Worm (Caenorhabditis elegans) whole organism, young adult: ENCODE results near the gene F46H5.3.

Source experiments
- B0035.1 ChIP-seq: sonication (generic microtip); optimal IDR thresholded peaks from 2 replicates; lab custom pipeline; 2016; ENCODE audit warnings: missing genetic modification characterization, mild to moderate bottlenecking, missing compliant biosample characterization, missing genotype, missing genetic modification reagents
- F22D6.2 ChIP-seq: sonication (generic microtip); optimal IDR thresholded peaks from 2 replicates; lab custom pipeline; 2016; ENCODE audit warnings: mild to moderate bottlenecking, missing genetic modification characterization, missing compliant biosample characterization
- F23B12.7 ChIP-seq: sonication (generic microtip); optimal IDR thresholded peaks from 2 replicates; lab custom pipeline; 2017; ENCODE audit warnings: missing genetic modification characterization, mild to moderate bottlenecking, missing compliant biosample characterization, antibody characterized with exemption, moderate library complexity; ENCODE audit not compliant: insufficient read depth
- F33H1.4 ChIP-seq: fragments of 200-800 bp; sonication (Bioruptor generic); IDR thresholded peaks from 2 replicates; pipeline ENCODE4 v1.3.6; 2022; ENCODE audit warnings: missing genetic modification reagents, missing genetic modification characterization, missing compliant biosample characterization
- F37B4.10 ChIP-seq: fragments of 200-800 bp; sonication (Bioruptor generic); IDR thresholded peaks from 2 replicates; pipeline ENCODE4 v1.3.6; 2022; ENCODE audit warnings: missing genetic modification characterization, missing compliant biosample characterization
- F52B5.7 ChIP-seq: sonication (generic microtip); optimal IDR thresholded peaks from 2 replicates; lab custom pipeline; 2016; ENCODE audit warnings: mild to moderate bottlenecking, missing genetic modification characterization, missing compliant biosample characterization
- K11D2.4 ChIP-seq: fragments of 200-800 bp; sonication (Bioruptor generic); IDR thresholded peaks from 2 replicates; pipeline ENCODE4 v1.3.6; 2022; ENCODE audit warnings: missing genetic modification reagents, missing genetic modification characterization, missing compliant biosample characterization
- Y53G8AR.9 ChIP-seq: fragments of 200-800 bp; sonication (Bioruptor generic); conservative IDR thresholded peaks from 2 replicates; pipeline ENCODE4 v1.3.6; 2022; ENCODE audit warnings: missing genetic modification reagents, missing genetic modification characterization, missing compliant biosample characterization
- Y67H2A.10 ChIP-seq: fragments of 200-800 bp; sonication (Bioruptor generic); conservative IDR thresholded peaks from 2 replicates; pipeline ENCODE4 v1.3.6; 2022; ENCODE audit warnings: missing genetic modification reagents, missing genetic modification characterization, missing compliant biosample characterization
- Y79H2A.3 ChIP-seq: fragments of 200-800 bp; sonication (Bioruptor generic); conservative IDR thresholded peaks from 2 replicates; pipeline ENCODE4 v1.3.6; 2022; ENCODE audit warnings: missing genetic modification reagents, missing genetic modification characterization, missing compliant biosample characterization
- Y95B8A.8 ChIP-seq: fragments of 200-800 bp; sonication (Bioruptor generic); IDR thresholded peaks from 2 replicates; pipeline ENCODE4 v1.3.6; 2022; ENCODE audit warnings: missing genetic modification reagents, missing genetic modification characterization, missing compliant biosample characterization
- ZK185.1 ChIP-seq: sonication (generic microtip); optimal IDR thresholded peaks from 2 replicates; lab custom pipeline; 2016; ENCODE audit warnings: mild to moderate bottlenecking, missing genetic modification characterization, missing compliant biosample characterization; ENCODE audit not compliant: poor library complexity, severe bottlenecking
- aptf-2 ChIP-seq: fragments of 200-800 bp; sonication (Bioruptor generic); conservative IDR thresholded peaks from 2 replicates; pipeline ENCODE4 v1.3.6; 2022; ENCODE audit warnings: missing genetic modification reagents, missing genetic modification characterization, missing compliant biosample characterization
- aptf-3 ChIP-seq: fragments of 200-800 bp; sonication (Bioruptor generic); IDR thresholded peaks from 2 replicates; pipeline ENCODE4 v1.3.6; 2022; ENCODE audit warnings: missing genetic modification characterization, missing compliant biosample characterization
- attf-5 ChIP-seq: fragments of 200-800 bp; sonication (Bioruptor generic); optimal IDR thresholded peaks from 2 replicates; lab custom pipeline; 2018; ENCODE audit warnings: mild to moderate bottlenecking, missing genetic modification characterization, missing compliant biosample characterization
- attf-6 ChIP-seq: fragments of 200-800 bp; sonication (Bioruptor generic); IDR thresholded peaks from 2 replicates; pipeline ENCODE4 v1.3.6; 2022; ENCODE audit warnings: missing genetic modification reagents, missing genetic modification characterization, missing compliant biosample characterization
- bed-2 ChIP-seq: fragments of 200-800 bp; sonication (Bioruptor generic); IDR thresholded peaks from 2 replicates; pipeline ENCODE4 v1.3.6; 2022; ENCODE audit warnings: missing genetic modification reagents, missing genetic modification characterization, missing compliant biosample characterization
- ccch-3 ChIP-seq: fragments of 200-800 bp; sonication (Bioruptor generic); optimal IDR thresholded peaks from 2 replicates; lab custom pipeline; 2018; ENCODE audit warnings: mild to moderate bottlenecking, missing genetic modification characterization, missing compliant biosample characterization
- ceh-58 ChIP-seq: fragments of 200-800 bp; sonication (Bioruptor generic); IDR thresholded peaks from 2 replicates; pipeline ENCODE4 v1.3.6; 2022; ENCODE audit warnings: missing genetic modification characterization, missing compliant biosample characterization
- dpff-1 ChIP-seq: sonication (generic microtip); optimal IDR thresholded peaks from 2 replicates; lab custom pipeline; 2017; ENCODE audit warnings: mild to moderate bottlenecking, missing genetic modification characterization, missing compliant biosample characterization
- egrh-3 ChIP-seq: fragments of 200-800 bp; sonication (Bioruptor generic); IDR thresholded peaks from 2 replicates; pipeline ENCODE4 v1.3.6; 2022; ENCODE audit warnings: missing genetic modification reagents, missing genetic modification characterization, missing compliant biosample characterization
- ets-4 ChIP-seq: fragments of 200-800 bp; sonication (Bioruptor generic); optimal IDR thresholded peaks from 2 replicates; lab custom pipeline; 2018; ENCODE audit warnings: mild to moderate bottlenecking, missing genetic modification characterization, missing compliant biosample characterization
- let-526 ChIP-seq: fragments of 200-800 bp; sonication (Bioruptor generic); IDR thresholded peaks from 2 replicates; pipeline ENCODE4 v1.3.6; 2022; ENCODE audit warnings: missing genetic modification reagents, missing genetic modification characterization, missing compliant biosample characterization
- let-607 ChIP-seq, 2 experiments: fragments of 200-800 bp in 1 of 2; sonication (Bioruptor generic) in 1 of 2; sonication (generic microtip) in 1 of 2; optimal IDR thresholded peaks; 2 replicates each; lab custom pipeline; 2016 to 2018; ENCODE audit warnings: mild to moderate bottlenecking in 2 of 2, missing compliant biosample characterization in 2 of 2, missing genetic modification characterization in 2 of 2, moderate library complexity in 2 of 2, missing genotype in 1 of 2
- lin-26 ChIP-seq: fragments of 200-800 bp; sonication (Bioruptor generic); IDR thresholded peaks from 2 replicates; pipeline ENCODE4 v1.3.6; 2022; ENCODE audit warnings: missing genetic modification reagents, missing genetic modification characterization, missing compliant biosample characterization
- lin-35 ChIP-seq, 3 experiments: fragments of 150-350 bp in 2 of 3; sonication (generic microtip) in 1 of 3; optimal IDR thresholded peaks; 2 replicates each; lab custom pipeline; 2014 to 2018; ENCODE audit warnings: missing biosample characterization in 3 of 3, missing genetic modification characterization in 3 of 3, missing genetic modification reagents in 3 of 3
- lir-1 ChIP-seq: fragments of 200-800 bp; sonication (Bioruptor generic); conservative IDR thresholded peaks from 2 replicates; pipeline ENCODE4 v1.3.6; 2022; ENCODE audit warnings: missing genetic modification reagents, missing genetic modification characterization, missing compliant biosample characterization
- madf-3 ChIP-seq: fragments of 200-800 bp; sonication (Bioruptor generic); IDR thresholded peaks from 2 replicates; pipeline ENCODE4 v1.3.6; 2022; ENCODE audit warnings: missing genetic modification reagents, missing genetic modification characterization, missing compliant biosample characterization
- madf-6 ChIP-seq: fragments of 200-800 bp; sonication (Bioruptor generic); IDR thresholded peaks from 2 replicates; pipeline ENCODE4 v1.3.6; 2022; ENCODE audit warnings: missing genetic modification reagents, missing genetic modification characterization, missing compliant biosample characterization
- madf-8 ChIP-seq: fragments of 200-800 bp; sonication (Bioruptor generic); conservative IDR thresholded peaks from 2 replicates; pipeline ENCODE4 v1.3.6; 2022; ENCODE audit warnings: missing genetic modification reagents, missing genetic modification characterization, missing compliant biosample characterization
- nfya-1 ChIP-seq: sonication (generic microtip); optimal IDR thresholded peaks from 2 replicates; lab custom pipeline; 2017; ENCODE audit warnings: antibody characterized with exemption, missing compliant biosample characterization, missing genetic modification characterization, borderline replicate concordance; ENCODE audit not compliant: insufficient read depth
- nfya-2 ChIP-seq: fragments of 200-800 bp; sonication (Bioruptor generic); IDR thresholded peaks from 2 replicates; pipeline ENCODE4 v1.3.6; 2022; ENCODE audit warnings: missing genetic modification reagents, missing genetic modification characterization, missing compliant biosample characterization
- nfyb-1 ChIP-seq: fragments of 200-800 bp; sonication (Bioruptor generic); IDR thresholded peaks from 2 replicates; pipeline ENCODE4 v1.3.6; 2022; ENCODE audit warnings: missing genetic modification reagents, missing genetic modification characterization, missing compliant biosample characterization
- nhr-120 ChIP-seq: fragments of 200-800 bp; sonication (Bioruptor generic); IDR thresholded peaks from 2 replicates; pipeline ENCODE4 v1.3.6; 2022; ENCODE audit warnings: missing genetic modification characterization, missing compliant biosample characterization
- nhr-179 ChIP-seq: sonication (generic microtip); optimal IDR thresholded peaks from 2 replicates; lab custom pipeline; 2016; ENCODE audit warnings: mild to moderate bottlenecking, missing genetic modification characterization, missing compliant biosample characterization
- pha-4 ChIP-seq: fragments of 150-350 bp; sonication (generic microtip); optimal IDR thresholded peaks from 2 replicates; lab custom pipeline; 2014; ENCODE audit warnings: missing biosample characterization, missing genetic modification reagents, missing genetic modification characterization
- rcor-1 ChIP-seq: fragments of 200-800 bp; sonication (Bioruptor generic); IDR thresholded peaks from 2 replicates; pipeline ENCODE4 v1.3.6; 2022; ENCODE audit warnings: missing genetic modification reagents, missing genetic modification characterization, missing compliant biosample characterization
- repo-1 ChIP-seq: sonication (generic microtip); optimal IDR thresholded peaks from 2 replicates; lab custom pipeline; 2017; ENCODE audit warnings: mild to moderate bottlenecking, missing genetic modification characterization, missing compliant biosample characterization
- rpc-1 ChIP-seq, 2 experiments: fragments of 150-350 bp in 1 of 2; sonication (generic microtip) in 1 of 2; optimal IDR thresholded peaks; 2 replicates each; lab custom pipeline; 2014 to 2018; ENCODE audit warnings: missing biosample characterization in 1 of 2, missing genetic modification characterization in 1 of 2, missing genetic modification reagents in 1 of 2, missing genotype in 1 of 2
- sdz-38 ChIP-seq: sonication (generic microtip); optimal IDR thresholded peaks from 2 replicates; lab custom pipeline; 2016; ENCODE audit warnings: missing genotype, missing genetic modification characterization, missing compliant biosample characterization
- snpc-1.3 ChIP-seq: sonication (generic microtip); optimal IDR thresholded peaks from 2 replicates; lab custom pipeline; 2017; ENCODE audit warnings: missing genetic modification characterization, mild to moderate bottlenecking, missing compliant biosample characterization, antibody characterized with exemption, moderate library complexity, missing genotype, missing genetic modification reagents; ENCODE audit not compliant: insufficient read depth
- sptf-2 ChIP-seq: fragments of 200-800 bp; sonication (Bioruptor generic); optimal IDR thresholded peaks from 2 replicates; lab custom pipeline; 2018; ENCODE audit warnings: mild to moderate bottlenecking, missing genetic modification characterization, missing compliant biosample characterization
- unc-62 ChIP-seq: fragments of 150-350 bp; optimal IDR thresholded peaks from 2 replicates; lab custom pipeline; 2014; ENCODE audit warnings: missing biosample characterization, missing genetic modification reagents, missing genetic modification characterization
- ztf-22 ChIP-seq: fragments of 200-800 bp; sonication (Bioruptor generic); optimal IDR thresholded peaks from 2 replicates; lab custom pipeline; 2018; ENCODE audit warnings: mild to moderate bottlenecking, missing genetic modification characterization, moderate library complexity, missing compliant biosample characterization
- ztf-28 ChIP-seq: fragments of 200-800 bp; sonication (Bioruptor generic); IDR thresholded peaks from 2 replicates; pipeline ENCODE4 v1.3.6; 2022; ENCODE audit warnings: missing genetic modification reagents, missing genetic modification characterization, missing compliant biosample characterization
- ztf-3 ChIP-seq: fragments of 200-800 bp; sonication (Bioruptor generic); optimal IDR thresholded peaks from 2 replicates; lab custom pipeline; 2018; ENCODE audit warnings: mild to moderate bottlenecking, missing genetic modification characterization, missing compliant biosample characterization
- ztf-6 ChIP-seq: fragments of 200-800 bp; sonication (Bioruptor generic); IDR thresholded peaks from 2 replicates; pipeline ENCODE4 v1.3.6; 2022; ENCODE audit warnings: missing genetic modification reagents, missing genetic modification characterization, missing compliant biosample characterization

Gene F46H5.3

DNA sequence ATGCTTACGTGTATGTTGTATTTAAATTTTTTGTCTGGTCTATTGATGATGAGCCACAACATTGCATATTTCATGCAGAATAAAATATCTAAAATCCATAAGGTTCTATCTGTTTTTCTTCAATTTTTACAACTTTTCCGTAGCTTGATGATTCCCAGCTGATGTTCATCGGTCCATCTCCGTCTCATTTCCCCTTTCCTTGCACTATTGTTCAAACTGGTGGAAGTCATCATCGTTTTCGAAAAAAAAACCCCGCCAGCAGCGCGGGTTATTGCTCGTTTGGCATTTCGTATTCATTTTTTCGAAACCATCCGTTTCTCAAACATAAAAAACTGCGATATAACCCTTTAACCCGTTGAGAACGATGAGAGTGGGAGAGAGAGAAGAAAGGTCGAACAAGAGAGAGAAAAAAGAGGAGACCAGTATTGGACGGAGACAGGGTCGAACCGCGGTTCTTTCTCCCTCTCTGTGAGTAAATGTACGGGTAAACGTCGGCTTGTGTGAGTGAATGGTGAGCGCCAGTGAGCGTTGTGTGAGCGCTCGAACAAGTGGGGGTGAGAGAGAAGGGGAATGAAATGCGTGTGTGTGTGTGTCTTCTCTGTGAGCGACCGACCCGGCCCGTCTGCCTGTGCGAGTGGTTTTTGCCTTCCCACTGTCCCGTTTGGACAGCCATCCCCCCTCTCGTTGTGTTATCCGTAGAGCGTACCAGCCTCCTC is 26.3 kb upstream of the F46H5.3 start (continued):
- TF ChIP-seq madf-6 (no peak), ceh-58 (GFP tag; lab: Robert Waterston, UW) (no peak), attf-6 (GFP tag; lab: Robert Waterston, UW) (no peak), unc-62 (GFP tag; lab: Kevin White, UChicago) (peak; percentile 20), snpc-1.3 (tag; lab: Kevin White, UChicago) (no peak), nhr-179 (tag; lab: Kevin White, UChicago) (no peak), bed-2 (no peak), F33H1.4 (GFP tag; lab: Robert Waterston, UW) (no peak), ztf-22 (peak; percentile 56), attf-5 (GFP tag; lab: Kevin White, UChicago) (peak; percentile 84), K11D2.4 (peak; percentile 81), F52B5.7 (no peak), F37B4.10 (GFP tag; lab: Robert Waterston, UW) (no peak), ZK185.1 (peak; percentile 71), B0035.1 (peak; percentile 51), aptf-3 (GFP tag; lab: Robert Waterston, UW) (no peak), Y53G8AR.9 (GFP tag; lab: Robert Waterston, UW) (0 out of 2 replicates have a peak, but pooled peaks have one; percentile 15), egrh-3 (GFP tag; lab: Robert Waterston, UW) (peak; percentile 87), ets-4 (GFP tag; lab: Kevin White, UChicago) (no peak), lin-35 (GFP tag; optimal IDR thresholded peaks at IDR 0.05; lab: Kevin White, UChicago) (peak in 1 of 3 experiments; percentile 54), ztf-6 (GFP tag; lab: Robert Waterston, UW) (peak; percentile 64), lin-26 (GFP tag; lab: Robert Waterston, UW) (no peak; the same call in 1 of the 2 replicates), madf-3 (no peak), Y95B8A.8 (GFP tag; lab: Robert Waterston, UW) (no peak), nfyb-1 (GFP tag; lab: Robert Waterston, UW) (peak; percentile 86), ccch-3 (GFP tag; lab: Kevin White, UChicago) (no peak), rpc-1 (optimal IDR thresholded peaks at IDR 0.05; lab: Kevin White, UChicago) (no peak), rpc-1 (tag; optimal IDR thresholded peaks at IDR 0.05; lab: Kevin White, UChicago) (no peak), ztf-28 (no peak), aptf-2 (GFP tag; lab: Robert Waterston, UW) (no peak), repo-1 (no peak), nhr-120 (no peak), nfya-2 (GFP tag; lab: Robert Waterston, UW) (no peak), nfya-1 (tag; lab: Kevin White, UChicago) (no peak), ztf-3 (no peak), Y79H2A.3 (GFP tag; lab: Robert Waterston, UW) (no peak), sdz-38 (tag; lab: Kevin White, UChicago) (no peak), let-607 (tag; optimal IDR thresholded peaks at IDR 0.05; lab: Kevin White, UChicago) (peak; percentile 2 to 61), let-526 (GFP tag; lab: Robert Waterston, UW) (0 out of 2 replicates have a peak, but pooled peaks have one; percentile 38), F23B12.7 (tag; lab: Kevin White, UChicago) (peak; percentile 53), Y67H2A.10 (GFP tag; lab: Robert Waterston, UW) (no peak), pha-4 (tag; lab: Kevin White, UChicago) (peak; percentile 38), dpff-1 (tag; lab: Kevin White, UChicago) (no peak), rcor-1 (GFP tag; lab: Robert Waterston, UW) (peak; percentile 77), F22D6.2 (tag; lab: Kevin White, UChicago) (peak; percentile 2), madf-8 (GFP tag; lab: Robert Waterston, UW) (no peak), sptf-2 (no peak), lir-1 (GFP tag; lab: Robert Waterston, UW) (peak; percentile 100)
